Fruit fly (Drosophila melanogaster): ENCODE results near the gene Saf6.
A peak's percentile ranks its signal among the peaks of the same experiment; 100 is the strongest.

The Saf6 gene

DNA sequence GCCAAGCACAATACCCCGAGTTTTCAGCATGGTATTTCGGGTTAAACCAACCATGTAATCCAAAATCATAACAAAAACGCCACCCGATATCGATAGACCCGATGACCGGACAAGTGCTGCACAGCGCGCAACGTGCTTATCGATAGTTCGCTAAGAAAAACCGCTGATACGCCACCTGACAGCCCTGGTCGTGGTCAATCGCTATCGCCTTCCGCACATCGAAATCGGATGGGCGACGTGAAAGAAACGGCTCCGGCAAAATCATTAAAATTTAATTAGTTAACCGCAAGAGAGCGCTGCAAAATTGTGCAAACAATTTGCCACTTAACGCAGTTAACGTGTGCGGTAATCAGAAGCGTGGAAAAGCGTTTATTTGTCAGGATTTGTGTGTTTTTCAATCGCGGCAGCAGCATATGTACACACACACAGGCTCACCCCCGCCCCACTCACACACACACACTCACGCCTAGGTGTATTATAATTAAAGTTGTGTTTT, 10.1 kb upstream of the Saf6 start, which contains the start of the genes CG3862 and dock (continued):
- no peak for TF ChIP-seq CG14667 (GFP tag; IDR thresholded peaks at IDR 0.05)
- TF ChIP-seq CG4282 (GFP tag; optimal IDR thresholded peaks at IDR 0.05), result peak; percentile 34
- TF ChIP-seq Hey (tag; optimal IDR thresholded peaks at IDR 0.05), result no peak
- peak; percentile 4 for TF ChIP-seq CG13775 (GFP tag; optimal IDR thresholded peaks at IDR 0.05)
- TF ChIP-seq CG30431 (GFP tag; optimal IDR thresholded peaks at IDR 0.05), result no peak
- peak; percentile 19 for TF ChIP-seq gem (tag; optimal IDR thresholded peaks at IDR 0.05)
- TF ChIP-seq CG17568 (GFP tag; optimal IDR thresholded peaks at IDR 0.05), result no peak
- TF ChIP-seq CG32772 (GFP tag; IDR thresholded peaks at IDR 0.05), result no peak
- TF ChIP-seq yki (optimal IDR thresholded peaks at IDR 0.05), result no peak
- TF ChIP-seq Atf3 (GFP tag; optimal IDR thresholded peaks at IDR 0.05), result no peak
- no peak for TF ChIP-seq ham (GFP tag; IDR thresholded peaks at IDR 0.05)
- no peak for TF ChIP-seq odd (GFP tag; optimal IDR thresholded peaks at IDR 0.05)
- peak; percentile 96 for TF ChIP-seq CG13287 (GFP tag; IDR thresholded peaks at IDR 0.05; ENCODE audit: partially characterized antibody)
- peak; percentile 65 for TF ChIP-seq caup (GFP tag; optimal IDR thresholded peaks at IDR 0.05; ENCODE audit: severe bottlenecking)
- TF ChIP-seq CG11093 (GFP tag; IDR thresholded peaks at IDR 0.05), result no peak
- peak; percentile 32 for TF ChIP-seq trem (tag; optimal IDR thresholded peaks at IDR 0.05)
- TF ChIP-seq Hmr (GFP tag; optimal IDR thresholded peaks at IDR 0.05), result peak; percentile 71
- TF ChIP-seq Hr51 (GFP tag; optimal IDR thresholded peaks at IDR 0.05), result peak; percentile 8 to 27
- TF ChIP-seq pros (GFP tag; optimal IDR thresholded peaks at IDR 0.05), result no peak
- peak; percentile 64 for TF ChIP-seq chm (GFP tag; IDR thresholded peaks at IDR 0.05)
- TF ChIP-seq Taf1 (GFP tag; IDR thresholded peaks at IDR 0.05), result no peak
- peak; percentile 37; the same call in 1 of the 2 replicates for TF ChIP-seq ara (GFP tag; IDR thresholded peaks at IDR 0.05)
- TF ChIP-seq ssp (GFP tag; IDR thresholded peaks at IDR 0.05), result no peak
- no peak for TF ChIP-seq CG14965 (GFP tag; optimal IDR thresholded peaks at IDR 0.05; ENCODE audit: borderline replicate concordance)
- TF ChIP-seq CG15514 (GFP tag; optimal IDR thresholded peaks at IDR 0.05), result peak; percentile 72
- TF ChIP-seq Chrac-16 (GFP tag; optimal IDR thresholded peaks at IDR 0.05), result peak; percentile 11
- no peak for TF ChIP-seq zf30C (GFP tag; optimal IDR thresholded peaks at IDR 0.05)
- peak; percentile 74 for TF ChIP-seq ftz-f1 (GFP tag; optimal IDR thresholded peaks at IDR 0.05)
- peak; percentile 43 for TF ChIP-seq mirr (GFP tag; optimal IDR thresholded peaks at IDR 0.05)
- peak; percentile 3 for TF ChIP-seq CG6813 (GFP tag; optimal IDR thresholded peaks at IDR 0.05)
- peak; percentile 45; the same call in 2 of the 3 replicates for TF ChIP-seq row (GFP tag; IDR thresholded peaks at IDR 0.05)
- no peak for TF ChIP-seq TFAM (GFP tag; optimal IDR thresholded peaks at IDR 0.05)
- no peak for TF ChIP-seq CG9215 (GFP tag; IDR thresholded peaks at IDR 0.05)
- no peak for TF ChIP-seq Trl (optimal IDR thresholded peaks at IDR 0.05)
- TF ChIP-seq Trl (GFP tag; optimal IDR thresholded peaks at IDR 0.05), result peak; percentile 59
- no peak for TF ChIP-seq crc (GFP tag; optimal IDR thresholded peaks at IDR 0.05)
- no peak for TF ChIP-seq slp2 (GFP tag; optimal IDR thresholded peaks at IDR 0.05)
- TF ChIP-seq E2f1 (GFP tag; IDR thresholded peaks at IDR 0.05), result no peak
- TF ChIP-seq stc (GFP tag; IDR thresholded peaks at IDR 0.05), result no peak
- TF ChIP-seq sisA (GFP tag; IDR thresholded peaks at IDR 0.05), result no peak
- TF ChIP-seq gsb (GFP tag; IDR thresholded peaks at IDR 0.05), result no peak
- peak; percentile 23 for TF ChIP-seq Nf-YB (GFP tag; optimal IDR thresholded peaks at IDR 0.05)
- no peak for TF ChIP-seq CG4404 (GFP tag; IDR thresholded peaks at IDR 0.05)
- peak; percentile 26 for TF ChIP-seq CG12071 (GFP tag; optimal IDR thresholded peaks at IDR 0.05)
- TF ChIP-seq HLH54F (GFP tag; optimal IDR thresholded peaks at IDR 0.05), result peak; percentile 56
- TF ChIP-seq vvl (GFP tag; IDR thresholded peaks at IDR 0.05), result peak; percentile 40; the same call in 1 of the 2 replicates
- TF ChIP-seq BtbVII (GFP tag; optimal IDR thresholded peaks at IDR 0.05), result peak; percentile 67
- TF ChIP-seq Pdp1 (GFP tag; optimal IDR thresholded peaks at IDR 0.05), result peak; percentile 52 to 86
- peak; percentile 51; the same call in 2 of the 3 replicates for TF ChIP-seq CG17361 (GFP tag; IDR thresholded peaks at IDR 0.05)
- TF ChIP-seq Meics (GFP tag; optimal IDR thresholded peaks at IDR 0.05), result peak; percentile 50
- TF ChIP-seq CG30020 (tag; optimal IDR thresholded peaks at IDR 0.05), result peak; percentile 16
